Fruit fly (Drosophila melanogaster): Measurements from ENCODE around the gene Dref.

Dref gene

dm6 chr2L:9918020-9918959 is 48.7 kb downstream of the Dref start, which contains the start of the genes CG5885 and CG4598:
TSS of gene CG5885 (minus strand) at chr2L:9918330.
TSS of gene CG4598 (plus strand) at chr2L:9918618.
- TF ChIP-seq zfh2 (GFP tag; optimal IDR thresholded peaks at IDR 0.05), result peak; percentile 51
- TF ChIP-seq CG2199 (GFP tag; IDR thresholded peaks at IDR 0.05), result no peak
- TF ChIP-seq CG13287 (GFP tag; IDR thresholded peaks at IDR 0.05; ENCODE audit: partially characterized antibody), result peak; percentile 80
- peak; percentile 80 for TF ChIP-seq unc-4 (GFP tag; IDR thresholded peaks at IDR 0.05; ENCODE audit: partially characterized antibody)
- TF ChIP-seq CG2129 (GFP tag; IDR thresholded peaks at IDR 0.05; ENCODE audit: partially characterized antibody), result 0 out of 2 replicates have a peak, but pooled peaks have one; percentile 37
- peak; percentile 41; the same call in 1 of the 3 replicates for TF ChIP-seq CG11560 (tag; IDR thresholded peaks at IDR 0.05)
- TF ChIP-seq Spps (tag; optimal IDR thresholded peaks at IDR 0.05), result no peak
- TF ChIP-seq Fer3 (tag; optimal IDR thresholded peaks at IDR 0.05), result peak; percentile 59
- TF ChIP-seq CG4282 (GFP tag; optimal IDR thresholded peaks at IDR 0.05), result no peak
- peak; percentile 45 for TF ChIP-seq dmrt11E (tag; optimal IDR thresholded peaks at IDR 0.05)
- TF ChIP-seq sisA (GFP tag; IDR thresholded peaks at IDR 0.05), result peak; percentile 73
- peak; percentile 55 for TF ChIP-seq CG13296 (GFP tag; optimal IDR thresholded peaks at IDR 0.05)
- TF ChIP-seq CG9437 (GFP tag; optimal IDR thresholded peaks at IDR 0.05), result peak; percentile 53
- TF ChIP-seq CG8388 (GFP tag; optimal IDR thresholded peaks at IDR 0.05), result peak; percentile 68
- no peak for TF ChIP-seq p53 (GFP tag; optimal IDR thresholded peaks at IDR 0.05)
- no peak for TF ChIP-seq CG7357 (GFP tag; IDR thresholded peaks at IDR 0.05)
- peak; percentile 19; the same call in 1 of the 3 replicates for TF ChIP-seq Optix (GFP tag; IDR thresholded peaks at IDR 0.05)
- TF ChIP-seq CG8281 (tag; optimal IDR thresholded peaks at IDR 0.05), result no peak
- peak; percentile 82 for TF ChIP-seq mld (GFP tag; IDR thresholded peaks at IDR 0.05; ENCODE audit: partially characterized antibody)
- TF ChIP-seq Neu2 (GFP tag; optimal IDR thresholded peaks at IDR 0.05; ENCODE audit: borderline replicate concordance), result no peak
- TF ChIP-seq oc (tag; optimal IDR thresholded peaks at IDR 0.05), result no peak
- peak; percentile 82 for TF ChIP-seq Sry-δ (GFP tag; optimal IDR thresholded peaks at IDR 0.05)
- peak; percentile 78 for TF ChIP-seq scrt (GFP tag; optimal IDR thresholded peaks at IDR 0.05)
- peak; percentile 72; the same call in 2 of the 3 replicates for TF ChIP-seq zen2 (GFP tag; IDR thresholded peaks at IDR 0.05; ENCODE audit: partially characterized antibody)
- no peak for TF ChIP-seq pum (GFP tag; optimal IDR thresholded peaks at IDR 0.05)
- TF ChIP-seq ftz-f1 (GFP tag; optimal IDR thresholded peaks at IDR 0.05), result no peak
- TF ChIP-seq tin (GFP tag; optimal IDR thresholded peaks at IDR 0.05), result peak; percentile 48
- TF ChIP-seq CG18599 (GFP tag; optimal IDR thresholded peaks at IDR 0.05), result peak; percentile 70
- TF ChIP-seq Trl (optimal IDR thresholded peaks at IDR 0.05), result no peak
- peak; percentile 21 for TF ChIP-seq Trl (GFP tag; optimal IDR thresholded peaks at IDR 0.05)
- TF ChIP-seq fd96Cb (tag; optimal IDR thresholded peaks at IDR 0.05), result peak; percentile 48
- TF ChIP-seq jumu (GFP tag; optimal IDR thresholded peaks at IDR 0.05), result peak; percentile 30
- peak; percentile 98 for TF ChIP-seq CG7928 (GFP tag; optimal IDR thresholded peaks at IDR 0.05)
- peak; percentile 51 for TF ChIP-seq stc (GFP tag; IDR thresholded peaks at IDR 0.05)
- no peak for TF ChIP-seq gro (GFP tag; optimal IDR thresholded peaks at IDR 0.05)
- no peak for TF ChIP-seq Six4 (GFP tag; optimal IDR thresholded peaks at IDR 0.05)
- TF ChIP-seq CG8765 (GFP tag; IDR thresholded peaks at IDR 0.05), result no peak; the same call in 1 of the 2 replicates
- no peak for TF ChIP-seq Dad (GFP tag; optimal IDR thresholded peaks at IDR 0.05)
- TF ChIP-seq CG6791 (GFP tag; IDR thresholded peaks at IDR 0.05; ENCODE audit: partially characterized antibody), result peak; percentile 78
- TF ChIP-seq Dip3 (GFP tag; optimal IDR thresholded peaks at IDR 0.05), result peak; percentile 21
- peak; percentile 16 to 68 for TF ChIP-seq Pdp1 (GFP tag; optimal IDR thresholded peaks at IDR 0.05)
- peak; percentile 56; the same call in 2 of the 4 replicates for TF ChIP-seq Gug (GFP tag; IDR thresholded peaks at IDR 0.05)
- peak; percentile 71 for TF ChIP-seq CG17186 (GFP tag; optimal IDR thresholded peaks at IDR 0.05)
- TF ChIP-seq CG7987 (GFP tag; optimal IDR thresholded peaks at IDR 0.05), result no peak
- peak; percentile 44; the same call in 1 of the 3 replicates for TF ChIP-seq ase (GFP tag; IDR thresholded peaks at IDR 0.05)
- no peak for TF ChIP-seq CG14965 (GFP tag; optimal IDR thresholded peaks at IDR 0.05; ENCODE audit: borderline replicate concordance)
- peak in 1 of 2 experiments; percentile 55 for TF ChIP-seq crp (GFP tag; optimal IDR thresholded peaks at IDR 0.05)

Data from whole organism, embryonic.